Worm (Caenorhabditis elegans) whole organism, young adult: ENCODE data around the gene nhr-99.

Experiments used
- B0035.1 ChIP-seq: sonication (generic microtip); optimal IDR thresholded peaks from 2 replicates; lab custom pipeline; 2016; ENCODE audit warnings: missing genetic modification characterization, mild to moderate bottlenecking, missing compliant biosample characterization, missing genotype, missing genetic modification reagents
- B0336.3 ChIP-seq: fragments of 200-800 bp; sonication (Bioruptor generic); IDR thresholded peaks from 2 replicates; pipeline ENCODE4 v1.3.6; 2022; ENCODE audit warnings: missing genetic modification characterization, missing compliant biosample characterization
- C06A6.2 ChIP-seq: fragments of 200-800 bp; sonication (Bioruptor generic); conservative IDR thresholded peaks from 2 replicates; pipeline ENCODE4 v1.3.6; 2022; ENCODE audit warnings: missing genetic modification characterization, missing compliant biosample characterization
- F10E7.11 ChIP-seq: sonication (generic microtip); optimal IDR thresholded peaks from 2 replicates; lab custom pipeline; 2017; ENCODE audit warnings: mild to moderate bottlenecking, missing genetic modification characterization, moderate library complexity, missing compliant biosample characterization
- F23B12.7 ChIP-seq: sonication (generic microtip); optimal IDR thresholded peaks from 2 replicates; lab custom pipeline; 2017; ENCODE audit warnings: missing genetic modification characterization, mild to moderate bottlenecking, missing compliant biosample characterization, antibody characterized with exemption, moderate library complexity; ENCODE audit not compliant: insufficient read depth
- F39B2.1 ChIP-seq: fragments of 200-800 bp; sonication (Bioruptor generic); IDR thresholded peaks from 2 replicates; pipeline ENCODE4 v1.3.6; 2022; ENCODE audit warnings: missing genetic modification reagents, missing genetic modification characterization, missing compliant biosample characterization
- F55B11.4 ChIP-seq: sonication (generic microtip); optimal IDR thresholded peaks from 2 replicates; lab custom pipeline; 2016; ENCODE audit warnings: missing compliant biosample characterization, missing genetic modification characterization, borderline replicate concordance; ENCODE audit not compliant: insufficient read depth
- F57C9.4 ChIP-seq: sonication (generic microtip); optimal IDR thresholded peaks from 2 replicates; lab custom pipeline; 2017; ENCODE audit warnings: mild to moderate bottlenecking, missing genetic modification characterization, missing compliant biosample characterization
- K11D2.4 ChIP-seq: fragments of 200-800 bp; sonication (Bioruptor generic); IDR thresholded peaks from 2 replicates; pipeline ENCODE4 v1.3.6; 2022; ENCODE audit warnings: missing genetic modification reagents, missing genetic modification characterization, missing compliant biosample characterization
- Y95B8A.8 ChIP-seq: fragments of 200-800 bp; sonication (Bioruptor generic); IDR thresholded peaks from 2 replicates; pipeline ENCODE4 v1.3.6; 2022; ENCODE audit warnings: missing genetic modification reagents, missing genetic modification characterization, missing compliant biosample characterization
- ama-1 ChIP-seq, 3 experiments: fragments of 150-350 bp in 1 of 3; sonication (generic microtip) in 2 of 3; optimal IDR thresholded peaks; 2 replicates each; lab custom pipeline; 2014 to 2018; ENCODE audit warnings: missing biosample characterization in 2 of 3, missing genetic modification characterization in 2 of 3, missing genetic modification reagents in 2 of 3
- aptf-2 ChIP-seq: fragments of 200-800 bp; sonication (Bioruptor generic); conservative IDR thresholded peaks from 2 replicates; pipeline ENCODE4 v1.3.6; 2022; ENCODE audit warnings: missing genetic modification reagents, missing genetic modification characterization, missing compliant biosample characterization
- athp-1 ChIP-seq: sonication (generic microtip); optimal IDR thresholded peaks from 2 replicates; lab custom pipeline; 2017; ENCODE audit warnings: mild to moderate bottlenecking, missing genetic modification characterization, missing compliant biosample characterization
- attf-3 ChIP-seq: fragments of 200-800 bp; sonication (Bioruptor generic); conservative IDR thresholded peaks from 2 replicates; pipeline ENCODE4 v1.3.6; 2022; ENCODE audit warnings: missing genetic modification reagents, missing genetic modification characterization, missing compliant biosample characterization
- attf-5 ChIP-seq: fragments of 200-800 bp; sonication (Bioruptor generic); optimal IDR thresholded peaks from 2 replicates; lab custom pipeline; 2018; ENCODE audit warnings: mild to moderate bottlenecking, missing genetic modification characterization, missing compliant biosample characterization
- bed-2 ChIP-seq: fragments of 200-800 bp; sonication (Bioruptor generic); IDR thresholded peaks from 2 replicates; pipeline ENCODE4 v1.3.6; 2022; ENCODE audit warnings: missing genetic modification reagents, missing genetic modification characterization, missing compliant biosample characterization
- ccch-3 ChIP-seq: fragments of 200-800 bp; sonication (Bioruptor generic); optimal IDR thresholded peaks from 2 replicates; lab custom pipeline; 2018; ENCODE audit warnings: mild to moderate bottlenecking, missing genetic modification characterization, missing compliant biosample characterization
- cebp-1 ChIP-seq, 2 experiments: fragments of 200-800 bp in 1 of 2; sonication (Bioruptor generic) in 1 of 2; sonication (generic microtip) in 1 of 2; IDR thresholded peaks in 1 of 2; optimal IDR thresholded peaks in 1 of 2; 2 replicates each; pipeline versions ENCODE4 v1.3.6 to Lab custom; 2017 to 2022; ENCODE audit warnings: missing compliant biosample characterization in 2 of 2, missing genetic modification characterization in 2 of 2, mild to moderate bottlenecking in 1 of 2, missing genetic modification reagents in 1 of 2, moderate library complexity in 1 of 2
- ceh-79 ChIP-seq: sonication (generic microtip); optimal IDR thresholded peaks from 2 replicates; lab custom pipeline; 2017; ENCODE audit warnings: mild to moderate bottlenecking, missing genetic modification characterization, missing compliant biosample characterization
- ceh-91 ChIP-seq: fragments of 200-800 bp; sonication (Bioruptor generic); IDR thresholded peaks from 2 replicates; pipeline ENCODE4 v1.3.6; 2022; ENCODE audit warnings: missing genetic modification reagents, missing genetic modification characterization, missing compliant biosample characterization
- die-1 ChIP-seq: sonication (generic microtip); optimal IDR thresholded peaks from 2 replicates; lab custom pipeline; 2016; ENCODE audit warnings: missing genotype, mild to moderate bottlenecking, missing genetic modification characterization, missing compliant biosample characterization
- dox-1 ChIP-seq: fragments of 200-800 bp; sonication (Bioruptor generic); IDR thresholded peaks from 2 replicates; pipeline ENCODE4 v1.3.6; 2022; ENCODE audit warnings: missing genetic modification reagents, missing genetic modification characterization, missing compliant biosample characterization
- egl-44 ChIP-seq: fragments of 200-800 bp; sonication (Bioruptor generic); IDR thresholded peaks from 2 replicates; pipeline ENCODE4 v1.3.6; 2022; ENCODE audit warnings: missing genetic modification reagents, missing genetic modification characterization, missing compliant biosample characterization
- hlh-26 ChIP-seq: fragments of 200-800 bp; sonication (Bioruptor generic); conservative IDR thresholded peaks from 2 replicates; pipeline ENCODE4 v1.3.6; 2022; ENCODE audit warnings: missing genetic modification reagents, missing genetic modification characterization, missing compliant biosample characterization
- lag-1 ChIP-seq: fragments of 200-800 bp; sonication (Bioruptor generic); IDR thresholded peaks from 2 replicates; pipeline ENCODE4 v1.3.6; 2022; ENCODE audit warnings: missing genetic modification reagents, missing genetic modification characterization, missing compliant biosample characterization
- lin-35 ChIP-seq, 3 experiments: fragments of 150-350 bp in 2 of 3; sonication (generic microtip) in 1 of 3; optimal IDR thresholded peaks; 2 replicates each; lab custom pipeline; 2014 to 2018; ENCODE audit warnings: missing biosample characterization in 3 of 3, missing genetic modification characterization in 3 of 3, missing genetic modification reagents in 3 of 3
- lin-40 ChIP-seq: sonication (generic microtip); optimal IDR thresholded peaks from 2 replicates; lab custom pipeline; 2016; ENCODE audit warnings: missing genetic modification characterization, mild to moderate bottlenecking, missing compliant biosample characterization, missing genotype, missing genetic modification reagents
- lir-1 ChIP-seq: fragments of 200-800 bp; sonication (Bioruptor generic); conservative IDR thresholded peaks from 2 replicates; pipeline ENCODE4 v1.3.6; 2022; ENCODE audit warnings: missing genetic modification reagents, missing genetic modification characterization, missing compliant biosample characterization
- madf-8 ChIP-seq: fragments of 200-800 bp; sonication (Bioruptor generic); conservative IDR thresholded peaks from 2 replicates; pipeline ENCODE4 v1.3.6; 2022; ENCODE audit warnings: missing genetic modification reagents, missing genetic modification characterization, missing compliant biosample characterization
- mes-4 ChIP-seq: sonication (generic microtip); optimal IDR thresholded peaks from 2 replicates; lab custom pipeline; 2016; ENCODE audit warnings: missing genotype, missing genetic modification characterization, missing compliant biosample characterization
- nfya-2 ChIP-seq: fragments of 200-800 bp; sonication (Bioruptor generic); IDR thresholded peaks from 2 replicates; pipeline ENCODE4 v1.3.6; 2022; ENCODE audit warnings: missing genetic modification reagents, missing genetic modification characterization, missing compliant biosample characterization
- nhr-120 ChIP-seq: fragments of 200-800 bp; sonication (Bioruptor generic); IDR thresholded peaks from 2 replicates; pipeline ENCODE4 v1.3.6; 2022; ENCODE audit warnings: missing genetic modification characterization, missing compliant biosample characterization
- nhr-27 ChIP-seq: fragments of 200-800 bp; sonication (Bioruptor generic); optimal IDR thresholded peaks from 2 replicates; lab custom pipeline; 2018; ENCODE audit warnings: mild to moderate bottlenecking, missing genetic modification characterization, moderate library complexity, missing compliant biosample characterization
- nhr-80 ChIP-seq: sonication (generic microtip); optimal IDR thresholded peaks from 2 replicates; lab custom pipeline; 2016; ENCODE audit warnings: missing genetic modification characterization, missing compliant biosample characterization
- pha-4 ChIP-seq: fragments of 150-350 bp; sonication (generic microtip); optimal IDR thresholded peaks from 2 replicates; lab custom pipeline; 2014; ENCODE audit warnings: missing biosample characterization, missing genetic modification reagents, missing genetic modification characterization
- rcor-1 ChIP-seq: fragments of 200-800 bp; sonication (Bioruptor generic); IDR thresholded peaks from 2 replicates; pipeline ENCODE4 v1.3.6; 2022; ENCODE audit warnings: missing genetic modification reagents, missing genetic modification characterization, missing compliant biosample characterization
- repo-1 ChIP-seq: sonication (generic microtip); optimal IDR thresholded peaks from 2 replicates; lab custom pipeline; 2017; ENCODE audit warnings: mild to moderate bottlenecking, missing genetic modification characterization, missing compliant biosample characterization
- rpc-1 ChIP-seq, 2 experiments: fragments of 150-350 bp in 1 of 2; sonication (generic microtip) in 1 of 2; optimal IDR thresholded peaks; 2 replicates each; lab custom pipeline; 2014 to 2018; ENCODE audit warnings: missing biosample characterization in 1 of 2, missing genetic modification characterization in 1 of 2, missing genetic modification reagents in 1 of 2, missing genotype in 1 of 2
- sea-2 ChIP-seq: fragments of 200-800 bp; sonication (Bioruptor generic); IDR thresholded peaks from 2 replicates; pipeline ENCODE4 v1.3.6; 2022; ENCODE audit warnings: missing genetic modification characterization, missing compliant biosample characterization
- snpc-1.1 ChIP-seq: sonication (generic microtip); optimal IDR thresholded peaks from 2 replicates; lab custom pipeline; 2017; ENCODE audit warnings: missing genetic modification characterization, mild to moderate bottlenecking, missing compliant biosample characterization, antibody characterized with exemption, moderate library complexity, missing genotype, missing genetic modification reagents; ENCODE audit not compliant: insufficient read depth
- snpc-1.3 ChIP-seq: sonication (generic microtip); optimal IDR thresholded peaks from 2 replicates; lab custom pipeline; 2017; ENCODE audit warnings: missing genetic modification characterization, mild to moderate bottlenecking, missing compliant biosample characterization, antibody characterized with exemption, moderate library complexity, missing genotype, missing genetic modification reagents; ENCODE audit not compliant: insufficient read depth
- snpc-3.4 ChIP-seq: sonication (generic microtip); optimal IDR thresholded peaks from 2 replicates; lab custom pipeline; 2017; ENCODE audit warnings: missing genetic modification characterization, mild to moderate bottlenecking, missing compliant biosample characterization, antibody characterized with exemption, moderate library complexity, missing genotype, missing genetic modification reagents
- tbx-9 ChIP-seq: sonication (generic microtip); optimal IDR thresholded peaks from 2 replicates; lab custom pipeline; 2016; ENCODE audit warnings: borderline replicate concordance, missing genetic modification characterization, inconsistent platforms, missing compliant biosample characterization
- unc-62 ChIP-seq: fragments of 150-350 bp; optimal IDR thresholded peaks from 2 replicates; lab custom pipeline; 2014; ENCODE audit warnings: missing biosample characterization, missing genetic modification reagents, missing genetic modification characterization
- xnd-1 ChIP-seq: sonication (generic microtip); optimal IDR thresholded peaks from 2 replicates; lab custom pipeline; 2016; ENCODE audit warnings: missing genotype, missing genetic modification reagents, missing genetic modification characterization, missing compliant biosample characterization
- zim-3 ChIP-seq: sonication (generic microtip); optimal IDR thresholded peaks from 2 replicates; lab custom pipeline; 2017; ENCODE audit warnings: mild to moderate bottlenecking, missing genetic modification characterization, moderate library complexity, missing compliant biosample characterization
- ztf-6 ChIP-seq: fragments of 200-800 bp; sonication (Bioruptor generic); IDR thresholded peaks from 2 replicates; pipeline ENCODE4 v1.3.6; 2022; ENCODE audit warnings: missing genetic modification reagents, missing genetic modification characterization, missing compliant biosample characterization

The nhr-99 gene

DNA sequence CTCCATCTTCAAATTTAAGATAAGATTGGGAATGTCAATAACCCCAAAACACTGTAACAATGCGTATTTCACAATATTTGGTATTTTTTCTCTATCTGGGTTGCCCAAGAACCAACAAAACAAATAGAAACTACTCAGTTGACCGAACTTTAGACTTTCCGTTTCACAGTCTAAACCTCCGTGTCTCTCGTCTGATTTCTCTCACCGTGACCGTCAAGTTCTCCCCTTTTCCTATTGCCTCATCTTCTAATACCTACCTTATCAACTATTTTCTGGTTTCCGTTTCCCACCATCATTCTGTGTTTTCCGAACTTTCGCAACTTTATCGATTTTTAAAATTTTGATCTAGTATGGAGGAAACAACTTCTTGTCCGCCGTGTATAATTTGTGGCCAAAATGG, 19.7 kb downstream of the nhr-99 start, which contains the start of gene nhr-131:
Gene nhr-131, plus strand, starts transcription at position 87 of the 400 bp plus-strand sequence.
- peak; percentile 77 for TF ChIP-seq nhr-80 (tag; lab: Kevin White, UChicago)
- TF ChIP-seq athp-1 (tag; lab: Kevin White, UChicago), result no peak
- TF ChIP-seq dox-1 (GFP tag; lab: Robert Waterston, UW), result peak; percentile 41
- TF ChIP-seq lir-1 (GFP tag; lab: Robert Waterston, UW), result no peak
- TF ChIP-seq rcor-1 (GFP tag; lab: Robert Waterston, UW), result no peak
- TF ChIP-seq K11D2.4 (GFP tag; lab: Robert Waterston, UW), result no peak
- TF ChIP-seq ccch-3 (GFP tag; lab: Kevin White, UChicago), result no peak
- no peak for TF ChIP-seq Y95B8A.8 (GFP tag; lab: Robert Waterston, UW)
- TF ChIP-seq repo-1 (tag; lab: Kevin White, UChicago), result no peak
- no peak for TF ChIP-seq attf-3 (GFP tag; lab: Robert Waterston, UW)
- TF ChIP-seq F39B2.1, result no peak
- TF ChIP-seq bed-2 (GFP tag; lab: Robert Waterston, UW), result no peak
- TF ChIP-seq snpc-1.1 (tag; lab: Kevin White, UChicago), result no peak
- no peak for TF ChIP-seq ceh-91
- TF ChIP-seq mes-4 (tag; lab: Kevin White, UChicago), result no peak
- no peak for TF ChIP-seq rpc-1 (optimal IDR thresholded peaks at IDR 0.05; lab: Kevin White, UChicago)
- TF ChIP-seq rpc-1 (tag; optimal IDR thresholded peaks at IDR 0.05; lab: Kevin White, UChicago), result no peak
- TF ChIP-seq hlh-26 (GFP tag; lab: Robert Waterston, UW), result no peak
- no peak for TF ChIP-seq sea-2 (GFP tag; lab: Robert Waterston, UW)
- TF ChIP-seq zim-3 (tag; lab: Kevin White, UChicago), result no peak
- TF ChIP-seq tbx-9, result no peak
- no peak for TF ChIP-seq snpc-3.4 (tag; lab: Kevin White, UChicago)
- no peak for TF ChIP-seq B0336.3
- peak; percentile 54 for TF ChIP-seq attf-5 (GFP tag; lab: Kevin White, UChicago)
- TF ChIP-seq die-1 (tag; lab: Kevin White, UChicago), result no peak
- no peak for TF ChIP-seq nhr-27
- TF ChIP-seq cebp-1 (GFP tag; IDR thresholded peaks at IDR 0.05; lab: Robert Waterston, UW), result peak; percentile 73
- TF ChIP-seq cebp-1 (tag; optimal IDR thresholded peaks at IDR 0.05; lab: Kevin White, UChicago), result peak; percentile 89
- no peak for TF ChIP-seq C06A6.2 (GFP tag; lab: Robert Waterston, UW)
- TF ChIP-seq ztf-6, result no peak
- TF ChIP-seq lin-40, result peak; percentile 20
- TF ChIP-seq F55B11.4, result no peak

DNA sequence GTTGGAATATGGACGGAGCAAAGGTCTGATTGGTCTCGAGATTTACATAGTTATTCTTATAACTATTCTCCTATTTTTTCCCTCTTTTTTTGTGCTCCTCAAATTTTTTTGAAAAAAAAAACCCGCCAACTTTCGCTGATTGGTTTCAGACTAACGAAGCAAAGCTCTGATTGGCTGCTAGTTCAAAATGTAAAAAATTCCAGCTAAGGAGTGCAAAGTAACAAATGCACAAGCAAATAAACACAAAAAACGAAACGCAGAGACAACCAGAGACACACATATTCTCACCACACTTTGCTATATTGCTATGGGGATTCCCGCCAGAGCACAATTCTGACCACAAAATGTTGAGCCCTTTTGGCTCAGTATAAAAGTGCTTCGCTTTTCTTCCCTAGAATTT, 22.8 kb downstream of the nhr-99 start, which contains the start of gene T01G6.1:
Gene T01G6.1, plus strand, starts transcription at position 301 of the 400 bp plus-strand sequence.
- no peak for TF ChIP-seq lag-1 (GFP tag; lab: Robert Waterston, UW)
- TF ChIP-seq aptf-2 (GFP tag; lab: Robert Waterston, UW), result no peak
- TF ChIP-seq unc-62, result no peak
- TF ChIP-seq ceh-79 (tag; lab: Kevin White, UChicago), result no peak
- no peak for TF ChIP-seq snpc-1.3
- no peak for TF ChIP-seq F23B12.7 (tag; lab: Kevin White, UChicago)
- TF ChIP-seq ama-1 (optimal IDR thresholded peaks at IDR 0.05; lab: Kevin White, UChicago), result no peak
- TF ChIP-seq ama-1 (GFP tag; optimal IDR thresholded peaks at IDR 0.05; lab: Kevin White, UChicago), result no peak
- TF ChIP-seq madf-8 (GFP tag; lab: Robert Waterston, UW), result no peak
- no peak for TF ChIP-seq egl-44 (GFP tag; lab: Robert Waterston, UW)
- no peak for TF ChIP-seq pha-4
- no peak for TF ChIP-seq B0035.1 (tag; lab: Kevin White, UChicago)
- TF ChIP-seq nfya-2 (GFP tag; lab: Robert Waterston, UW), result no peak
- no peak for TF ChIP-seq xnd-1 (tag; lab: Kevin White, UChicago)
- no peak for TF ChIP-seq F10E7.11 (tag; lab: Kevin White, UChicago)
- no peak for TF ChIP-seq lin-35 (GFP tag; optimal IDR thresholded peaks at IDR 0.05; lab: Kevin White, UChicago)
- TF ChIP-seq K11D2.4 (GFP tag; lab: Robert Waterston, UW), result no peak
- TF ChIP-seq F57C9.4 (tag; lab: Kevin White, UChicago), result no peak
- no peak for TF ChIP-seq nhr-120 (GFP tag; lab: Robert Waterston, UW)
- no peak for TF ChIP-seq tbx-9
- TF ChIP-seq nhr-80 (tag; lab: Kevin White, UChicago), result no peak
